Worm (Caenorhabditis elegans) whole organism, early embryonic: Measurements from ENCODE around the gene F43E2.1.

Experiments used
- B0310.2 ChIP-seq: sonication (generic microtip); optimal IDR thresholded peaks from 2 replicates; lab custom pipeline; 2016; ENCODE audit warnings: mild to moderate bottlenecking, missing genetic modification characterization, missing compliant biosample characterization
- F13C5.2 ChIP-seq: sonication (generic microtip); optimal IDR thresholded peaks from 2 replicates; lab custom pipeline; 2017; ENCODE audit warnings: mild to moderate bottlenecking, missing genetic modification characterization, inconsistent platforms, missing compliant biosample characterization
- aly-1 ChIP-seq: sonication (generic microtip); optimal IDR thresholded peaks from 2 replicates; lab custom pipeline; 2016; ENCODE audit warnings: missing genetic modification characterization, missing compliant biosample characterization
- ama-1 ChIP-seq: fragments of 150-350 bp; optimal IDR thresholded peaks from 2 replicates; lab custom pipeline; 2014
- ceh-13 ChIP-seq: fragments of 200-800 bp; sonication (Bioruptor generic); optimal IDR thresholded peaks from 2 replicates; lab custom pipeline; 2018; ENCODE audit warnings: mild to moderate bottlenecking, missing genetic modification characterization, missing compliant biosample characterization
- ceh-36 ChIP-seq: sonication (generic microtip); optimal IDR thresholded peaks from 2 replicates; lab custom pipeline; 2016; ENCODE audit warnings: missing genetic modification characterization, inconsistent platforms, missing compliant biosample characterization
- ets-7 ChIP-seq: sonication (generic microtip); optimal IDR thresholded peaks from 2 replicates; lab custom pipeline; 2016; ENCODE audit warnings: missing genotype, missing genetic modification characterization, missing compliant biosample characterization
- flt-1 ChIP-seq: fragments of 200-800 bp; sonication (Bioruptor generic); IDR thresholded peaks from 2 replicates; pipeline ENCODE4 v1.3.6; 2022; ENCODE audit warnings: missing genetic modification characterization, missing compliant biosample characterization
- hmbx-1 ChIP-seq: sonication (generic microtip); optimal IDR thresholded peaks from 2 replicates; lab custom pipeline; 2016; ENCODE audit warnings: mild to moderate bottlenecking, missing genetic modification characterization, missing compliant biosample characterization
- hmg-4 ChIP-seq: fragments of 200-800 bp; sonication (Bioruptor generic); optimal IDR thresholded peaks from 2 replicates; lab custom pipeline; 2018; ENCODE audit warnings: mild to moderate bottlenecking, missing genetic modification characterization, missing compliant biosample characterization
- hnd-1 ChIP-seq: sonication (generic microtip); optimal IDR thresholded peaks from 2 replicates; lab custom pipeline; 2016; ENCODE audit warnings: missing genetic modification characterization, missing compliant biosample characterization
- pes-1 ChIP-seq: fragments of 200-800 bp; sonication (Bioruptor generic); IDR thresholded peaks from 2 replicates; pipeline ENCODE4 v1.3.6; 2022; ENCODE audit warnings: missing genetic modification reagents, missing genetic modification characterization, missing compliant biosample characterization
- scrt-1 ChIP-seq: fragments of 200-800 bp; sonication (Bioruptor generic); IDR thresholded peaks from 2 replicates; pipeline ENCODE4 v1.3.6; 2022; ENCODE audit warnings: missing genetic modification characterization, missing compliant biosample characterization
- sea-1 ChIP-seq: fragments of 200-800 bp; sonication (Bioruptor generic); conservative IDR thresholded peaks from 2 replicates; pipeline ENCODE4 v1.3.6; 2022; ENCODE audit warnings: missing genetic modification characterization, missing compliant biosample characterization
- tbx-11 ChIP-seq: fragments of 200-800 bp; sonication (Bioruptor generic); IDR thresholded peaks from 2 replicates; pipeline ENCODE4 v1.3.6; 2022; ENCODE audit warnings: missing genetic modification characterization, missing compliant biosample characterization
- tbx-37 ChIP-seq: fragments of 200-800 bp; sonication (Bioruptor generic); conservative IDR thresholded peaks from 2 replicates; pipeline ENCODE4 v1.3.6; 2022; ENCODE audit warnings: missing genetic modification reagents, missing genetic modification characterization, missing compliant biosample characterization
- tra-4 ChIP-seq: sonication (generic microtip); optimal IDR thresholded peaks from 2 replicates; lab custom pipeline; 2017; ENCODE audit warnings: missing genetic modification characterization, missing compliant biosample characterization

F43E2.1 gene

ce11 chrII:7405262-7405661, 30.2 kb downstream of the F43E2.1 start:
- TF ChIP-seq flt-1 (GFP tag; lab: Robert Waterston, UW), result no peak
- no peak for TF ChIP-seq ceh-13 (GFP tag; lab: Kevin White, UChicago)

ce11 chrII:7406438-7406837, 31.4 kb downstream of the F43E2.1 start:
- no peak for TF ChIP-seq ets-7 (tag; lab: Kevin White, UChicago)
- TF ChIP-seq ama-1 (lab: Kevin White, UChicago), result no peak
- no peak for TF ChIP-seq ceh-13 (GFP tag; lab: Kevin White, UChicago)
- no peak for TF ChIP-seq aly-1 (tag; lab: Kevin White, UChicago)
- no peak for TF ChIP-seq tra-4
- TF ChIP-seq ceh-36 (tag; lab: Kevin White, UChicago), result no peak
- no peak for TF ChIP-seq F13C5.2 (tag; lab: Kevin White, UChicago)
- TF ChIP-seq tbx-37 (GFP tag; lab: Robert Waterston, UW), result no peak
- no peak for TF ChIP-seq pes-1
- TF ChIP-seq sea-1 (GFP tag; lab: Robert Waterston, UW), result no peak
- no peak for TF ChIP-seq flt-1 (GFP tag; lab: Robert Waterston, UW)
- TF ChIP-seq hnd-1 (tag; lab: Kevin White, UChicago), result no peak
- no peak for TF ChIP-seq B0310.2
- TF ChIP-seq scrt-1 (GFP tag; lab: Robert Waterston, UW), result no peak
- TF ChIP-seq hmbx-1 (tag; lab: Kevin White, UChicago), result no peak
- TF ChIP-seq hmg-4, result no peak

ce11 chrII:7408192-7408591, 33.1 kb downstream of the F43E2.1 start, which contains the start of gene srd-55:
srd-55 (plus strand) TSS chrII:7408492.
- no peak for TF ChIP-seq hmg-4
- TF ChIP-seq pes-1, result no peak
- no peak for TF ChIP-seq tbx-37 (GFP tag; lab: Robert Waterston, UW)
- TF ChIP-seq sea-1 (GFP tag; lab: Robert Waterston, UW), result no peak
- TF ChIP-seq F13C5.2 (tag; lab: Kevin White, UChicago), result no peak
- TF ChIP-seq ets-7 (tag; lab: Kevin White, UChicago), result no peak
- TF ChIP-seq tra-4, result no peak

ce11 chrII:7411930-7412329, 36.9 kb downstream of the F43E2.1 start, which contains the start of gene K02A2.5:
K02A2.5 (minus strand) TSS chrII:7412030.
- TF ChIP-seq sea-1 (GFP tag; lab: Robert Waterston, UW), result no peak
- no peak for TF ChIP-seq hnd-1 (tag; lab: Kevin White, UChicago)
- no peak for TF ChIP-seq hmbx-1 (tag; lab: Kevin White, UChicago)
- TF ChIP-seq scrt-1 (GFP tag; lab: Robert Waterston, UW), result no peak
- no peak for TF ChIP-seq ceh-13 (GFP tag; lab: Kevin White, UChicago)
- no peak for TF ChIP-seq tbx-37 (GFP tag; lab: Robert Waterston, UW)
- no peak for TF ChIP-seq tra-4
- TF ChIP-seq ets-7 (tag; lab: Kevin White, UChicago), result no peak
- TF ChIP-seq ceh-36 (tag; lab: Kevin White, UChicago), result no peak
- no peak for TF ChIP-seq B0310.2
- no peak for TF ChIP-seq flt-1 (GFP tag; lab: Robert Waterston, UW)
- TF ChIP-seq pes-1, result no peak
- no peak for TF ChIP-seq tbx-11 (GFP tag; lab: Robert Waterston, UW)
- no peak for TF ChIP-seq hmg-4
- no peak for TF ChIP-seq aly-1 (tag; lab: Kevin White, UChicago)
- TF ChIP-seq F13C5.2 (tag; lab: Kevin White, UChicago), result no peak
- TF ChIP-seq ama-1 (lab: Kevin White, UChicago), result no peak

- TF ChIP-seq tbx-37 (GFP tag; lab: Robert Waterston, UW) (no peak), sea-1 (GFP tag; lab: Robert Waterston, UW) (no peak)
These were observed 38.2 kb downstream of the F43E2.1 start for ce11 chrII:7413275-7413674.

ce11 chrII:7413764-7414163, 38.7 kb downstream of the F43E2.1 start:
- no peak for TF ChIP-seq scrt-1 (GFP tag; lab: Robert Waterston, UW)

ce11 chrII:7419563-7419962, 44.5 kb downstream of the F43E2.1 start:
- TF ChIP-seq scrt-1 (GFP tag; lab: Robert Waterston, UW) (no peak), sea-1 (GFP tag; lab: Robert Waterston, UW) (no peak), ets-7 (tag; lab: Kevin White, UChicago) (no peak), tbx-11 (GFP tag; lab: Robert Waterston, UW) (no peak), tra-4 (no peak), flt-1 (GFP tag; lab: Robert Waterston, UW) (no peak), aly-1 (tag; lab: Kevin White, UChicago) (no peak), B0310.2 (no peak), ama-1 (lab: Kevin White, UChicago) (no peak), F13C5.2 (tag; lab: Kevin White, UChicago) (no peak), hnd-1 (tag; lab: Kevin White, UChicago) (no peak), ceh-13 (GFP tag; lab: Kevin White, UChicago) (no peak), pes-1 (no peak), hmg-4 (no peak), tbx-37 (GFP tag; lab: Robert Waterston, UW) (no peak), ceh-36 (tag; lab: Kevin White, UChicago) (no peak), hmbx-1 (tag; lab: Kevin White, UChicago) (no peak)

- TF ChIP-seq sea-1 (GFP tag; lab: Robert Waterston, UW), result no peak
- no peak for TF ChIP-seq flt-1 (GFP tag; lab: Robert Waterston, UW)
- TF ChIP-seq hmg-4, result no peak
- no peak for TF ChIP-seq tbx-11 (GFP tag; lab: Robert Waterston, UW)
- TF ChIP-seq pes-1, result no peak
- TF ChIP-seq tbx-37 (GFP tag; lab: Robert Waterston, UW), result no peak
- TF ChIP-seq hmbx-1 (tag; lab: Kevin White, UChicago), result no peak
- TF ChIP-seq ceh-36 (tag; lab: Kevin White, UChicago), result no peak
- TF ChIP-seq F13C5.2 (tag; lab: Kevin White, UChicago), result no peak
- TF ChIP-seq ets-7 (tag; lab: Kevin White, UChicago), result no peak
- no peak for TF ChIP-seq ceh-13 (GFP tag; lab: Kevin White, UChicago)
- no peak for TF ChIP-seq scrt-1 (GFP tag; lab: Robert Waterston, UW)
- TF ChIP-seq aly-1 (tag; lab: Kevin White, UChicago), result no peak
- TF ChIP-seq hnd-1 (tag; lab: Kevin White, UChicago), result no peak
- TF ChIP-seq tra-4, result no peak
- TF ChIP-seq B0310.2, result no peak
- TF ChIP-seq ama-1 (lab: Kevin White, UChicago), result no peak
These were observed 45.1 kb downstream of the F43E2.1 start for ce11 chrII:7420157-7420556.
